Fruit fly (Drosophila melanogaster) whole organism, pupa: ENCODE results near the gene galectin.

Source experiments
- CG12605 ChIP-seq: fragments of 200-800 bp; sonication (Bioruptor generic); IDR thresholded peaks from 2 replicates; pipeline ENCODE4 v1.3.6; 2022; ENCODE audit warnings: missing biosample characterization, missing genetic modification characterization
- CG17806 ChIP-seq: fragments of 200-800 bp; sonication (Bioruptor generic); optimal IDR thresholded peaks from 2 replicates; lab custom pipeline; 2018; ENCODE audit warnings: missing biosample characterization, mild to moderate bottlenecking, missing genetic modification characterization, moderate library complexity
- CG8159 ChIP-seq: fragments of 200-800 bp; sonication (Bioruptor generic); optimal IDR thresholded peaks from 3 replicates; lab custom pipeline; 2018; ENCODE audit warnings: missing biosample characterization, mild to moderate bottlenecking, missing genetic modification characterization, moderate library complexity
- CG8301 ChIP-seq: fragments of 200-800 bp; sonication (Bioruptor generic); optimal IDR thresholded peaks from 2 replicates; lab custom pipeline; 2018; ENCODE audit warnings: missing biosample characterization, mild to moderate bottlenecking, missing genetic modification characterization
- CG9948 ChIP-seq: fragments of 200-800 bp; sonication (Bioruptor generic); optimal IDR thresholded peaks from 2 replicates; lab custom pipeline; 2018; ENCODE audit warnings: missing biosample characterization, mild to moderate bottlenecking, missing genetic modification characterization, moderate library complexity
- EcR ChIP-seq: fragments of 200-800 bp; sonication (Bioruptor generic); optimal IDR thresholded peaks from 3 replicates; lab custom pipeline; 2019; ENCODE audit warnings: missing biosample characterization, missing genetic modification characterization, mild to moderate bottlenecking, moderate library complexity, missing genetic modification reagents
- Ets98B ChIP-seq: fragments of 200-800 bp; sonication (Bioruptor generic); IDR thresholded peaks from 2 replicates; pipeline ENCODE4 v1.3.6; 2022; ENCODE audit warnings: missing biosample characterization, missing genetic modification characterization
- Pif1B ChIP-seq: fragments of 200-800 bp; sonication (Bioruptor generic); optimal IDR thresholded peaks from 3 replicates; lab custom pipeline; 2016; ENCODE audit warnings: missing biosample characterization, missing genetic modification characterization
- fd96Ca ChIP-seq: fragments of 200-800 bp; sonication (Bioruptor generic); IDR thresholded peaks from 3 replicates; pipeline ENCODE4 v1.3.6; 2022; ENCODE audit warnings: missing biosample characterization, missing genetic modification characterization
- rn ChIP-seq: fragments of 200-800 bp; sonication (Bioruptor generic); IDR thresholded peaks from 2 replicates; pipeline ENCODE4 v1.3.6; 2022; ENCODE audit warnings: missing biosample characterization, missing genetic modification characterization

dm6 chr2L:67279-67657 is 4.3 kb upstream of the galectin start:
- TF ChIP-seq CG8301 (tag; lab: Kevin White, UChicago) = no peak
- TF ChIP-seq CG12605 = 0 out of 2 replicates have a peak, but pooled peaks have one; percentile 7
- no peak for TF ChIP-seq Pif1B (GFP tag; lab: Kevin White, UChicago)
- no peak for TF ChIP-seq CG8159 (tag; lab: Kevin White, UChicago)
- TF ChIP-seq rn (GFP tag; lab: Robert Waterston, UW) = no peak
- TF ChIP-seq fd96Ca = no peak
- no peak for TF ChIP-seq EcR (GFP tag; lab: Kevin White, UChicago)
- TF ChIP-seq Ets98B (GFP tag; lab: Robert Waterston, UW) = no peak; the same call in 1 of the 2 replicates
- no peak for TF ChIP-seq CG9948
- no peak for TF ChIP-seq CG17806
